Fruit fly (Drosophila melanogaster) whole organism, wandering third instar larva: ENCODE results near the gene Npc2h.

ENCODE experiments used
- Rel ChIP-seq, 2 experiments: fragments of 200-800 bp; sonication (Bioruptor generic) in 1 of 2; optimal IDR thresholded peaks; 2 replicates in 1 of 2; 3 replicates in 1 of 2; lab custom pipeline; 2016 to 2019; ENCODE audit warnings: mild to moderate bottlenecking in 2 of 2, missing biosample characterization in 2 of 2, missing genetic modification characterization in 2 of 2, moderate library complexity in 1 of 2
- Sp1 ChIP-seq: fragments of 200-800 bp; sonication (Bioruptor generic); optimal IDR thresholded peaks from 3 replicates; lab custom pipeline; 2019; ENCODE audit warnings: missing biosample characterization, mild to moderate bottlenecking, missing genetic modification characterization, moderate library complexity

DNA sequence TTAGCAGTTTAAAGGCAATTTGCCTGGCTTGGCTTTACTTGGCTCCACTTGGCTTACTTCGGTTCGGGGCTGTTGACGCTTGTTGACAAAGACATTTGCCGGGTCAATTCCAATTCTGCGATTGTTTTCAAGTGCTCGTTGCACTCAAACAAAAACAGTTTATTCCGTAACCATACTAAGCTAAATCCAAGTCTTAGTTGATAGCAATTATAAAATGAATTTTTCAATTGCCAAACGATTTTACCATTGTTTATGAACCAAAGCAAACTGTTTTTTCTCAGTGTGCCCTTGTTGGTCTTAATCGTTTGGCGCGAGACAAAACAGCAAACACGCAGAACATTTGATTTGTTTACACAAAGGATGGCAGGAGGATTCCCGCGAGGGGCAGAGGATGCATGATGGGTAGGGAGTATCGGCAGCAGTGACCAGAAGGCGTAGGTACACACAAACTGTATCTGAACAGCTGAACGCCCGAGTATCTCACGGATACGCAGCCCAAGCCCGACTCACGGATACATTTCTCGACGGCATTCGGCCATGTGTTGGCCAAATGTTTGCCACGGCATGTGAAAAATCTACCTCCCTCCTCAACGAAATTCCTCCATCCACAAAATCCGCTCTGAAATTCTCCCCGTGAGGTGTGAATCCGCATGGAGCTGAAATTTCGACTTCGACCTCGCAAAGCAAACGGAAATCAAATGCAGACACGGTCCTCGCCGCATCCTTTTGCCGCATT, 8.6 kb upstream of the Npc2h start:
- TF ChIP-seq Sp1 (no peak), Rel (GFP tag; optimal IDR thresholded peaks at IDR 0.05; lab: Kevin White, UChicago) (no peak), Rel (tag; optimal IDR thresholded peaks at IDR 0.05; lab: Kevin White, UChicago) (no peak)
